ENCODE assay signal across 5 worm cellular contexts in genomic region chrX:438396-438795, ce11.
A peak's percentile ranks its signal among the peaks of the same experiment; 100 is the strongest.
TF ChIP-seq lines count a peak whose summit lies in the region.

No protein-coding gene starts in this region.

TF ChIP-seq in whole organism, L1 larva, 84 proteins besides CTCF, POLR2A, EP300 and RAD21:
- TF ChIP-seq pqm-1 (tag; optimal IDR thresholded peaks at IDR 0.05; lab: Kevin White, UChicago), result no peak
- TF ChIP-seq grh-1 (GFP tag; IDR thresholded peaks at IDR 0.05; lab: Robert Waterston, UW), result no peak
- TF ChIP-seq elt-2 (tag; optimal IDR thresholded peaks at IDR 0.05; lab: Kevin White, UChicago), result peak; percentile 0

TF ChIP-seq in whole organism, L2 larva, 48 proteins besides CTCF, POLR2A, EP300 and RAD21:
- TF ChIP-seq sma-3 (GFP tag; optimal IDR thresholded peaks at IDR 0.05; lab: Kevin White, UChicago), result no peak
- peak; percentile 39 for TF ChIP-seq fos-1 (tag; optimal IDR thresholded peaks at IDR 0.05; lab: Kevin White, UChicago)

TF ChIP-seq in whole organism, L3 larva, 47 proteins besides CTCF, POLR2A, EP300 and RAD21:
- no peak for TF ChIP-seq sea-2 (GFP tag; optimal IDR thresholded peaks at IDR 0.05; lab: Kevin White, UChicago)
- no peak for TF ChIP-seq aly-2 (tag; optimal IDR thresholded peaks at IDR 0.05; lab: Kevin White, UChicago)
- TF ChIP-seq lin-39 (tag; optimal IDR thresholded peaks at IDR 0.05; lab: Kevin White, UChicago), result no peak
- no peak for TF ChIP-seq ZK546.5 (tag; optimal IDR thresholded peaks at IDR 0.05; lab: Kevin White, UChicago)
- peak; percentile 22 for TF ChIP-seq jun-1 (tag; optimal IDR thresholded peaks at IDR 0.05; lab: Kevin White, UChicago)
- TF ChIP-seq ceh-9 (tag; optimal IDR thresholded peaks at IDR 0.05; lab: Kevin White, UChicago), result no peak
- no peak for TF ChIP-seq nfya-1 (tag; optimal IDR thresholded peaks at IDR 0.05; lab: Kevin White, UChicago; ENCODE audit: insufficient read depth)
- TF ChIP-seq nhr-76 (tag; optimal IDR thresholded peaks at IDR 0.05; lab: Kevin White, UChicago), result no peak
- no peak for TF ChIP-seq nhr-25 (tag; optimal IDR thresholded peaks at IDR 0.05; lab: Kevin White, UChicago)
- TF ChIP-seq ztf-11 (tag; optimal IDR thresholded peaks at IDR 0.05; lab: Kevin White, UChicago), result no peak
- no peak for TF ChIP-seq eor-1 (tag; optimal IDR thresholded peaks at IDR 0.05; lab: Kevin White, UChicago)
- TF ChIP-seq elt-2 (tag; optimal IDR thresholded peaks at IDR 0.05; lab: Kevin White, UChicago), result peak; percentile 55
- no peak for TF ChIP-seq nhr-12 (tag; optimal IDR thresholded peaks at IDR 0.05; lab: Kevin White, UChicago)
- TF ChIP-seq fos-1 (tag; optimal IDR thresholded peaks at IDR 0.05; lab: Kevin White, UChicago), result no peak
- TF ChIP-seq nhr-67 (tag; optimal IDR thresholded peaks at IDR 0.05; lab: Kevin White, UChicago), result no peak
- no peak for TF ChIP-seq nhr-23 (tag; optimal IDR thresholded peaks at IDR 0.05; lab: Kevin White, UChicago)
- no peak for TF ChIP-seq elt-3 (tag; optimal IDR thresholded peaks at IDR 0.05; lab: Kevin White, UChicago)
- no peak for TF ChIP-seq skn-1 (tag; optimal IDR thresholded peaks at IDR 0.05; lab: Kevin White, UChicago)
- TF ChIP-seq fkh-10 (GFP tag; optimal IDR thresholded peaks at IDR 0.05; lab: Kevin White, UChicago), result no peak
- TF ChIP-seq ceh-82 (tag; optimal IDR thresholded peaks at IDR 0.05; lab: Kevin White, UChicago), result no peak
- TF ChIP-seq hmg-11 (tag; optimal IDR thresholded peaks at IDR 0.05; lab: Kevin White, UChicago), result no peak
- TF ChIP-seq egl-27 (tag; optimal IDR thresholded peaks at IDR 0.05; lab: Kevin White, UChicago), result no peak
- peak; percentile 7 for TF ChIP-seq pha-4 (tag; optimal IDR thresholded peaks at IDR 0.05; lab: Kevin White, UChicago)
- TF ChIP-seq R02D3.7 (tag; optimal IDR thresholded peaks at IDR 0.05; lab: Kevin White, UChicago), result no peak
- TF ChIP-seq elt-1 (tag; optimal IDR thresholded peaks at IDR 0.05; lab: Kevin White, UChicago), result no peak
- TF ChIP-seq ama-1 (optimal IDR thresholded peaks at IDR 0.05; lab: Kevin White, UChicago), result no peak
- TF ChIP-seq pqm-1 (tag; optimal IDR thresholded peaks at IDR 0.05; lab: Kevin White, UChicago), result peak; percentile 71

TF ChIP-seq in whole organism, L4 larva, 104 proteins besides CTCF, POLR2A, EP300 and RAD21:
- TF ChIP-seq pqm-1 (tag; optimal IDR thresholded peaks at IDR 0.05; lab: Kevin White, UChicago) (peak; percentile 2), Y5F2A.4 (GFP tag; optimal IDR thresholded peaks at IDR 0.05; lab: Kevin White, UChicago) (no peak), nhr-48 (tag; optimal IDR thresholded peaks at IDR 0.05; lab: Kevin White, UChicago) (no peak), nhr-28 (tag; optimal IDR thresholded peaks at IDR 0.05; lab: Kevin White, UChicago) (peak; percentile 12), unc-62 (GFP tag; optimal IDR thresholded peaks at IDR 0.05 in 1 of 2; lab: Kevin White, UChicago) (peak in 1 of 2 experiments; percentile 14), unc-62 (tag; optimal IDR thresholded peaks at IDR 0.05; lab: Kevin White, UChicago) (no peak), daf-16 (GFP tag; optimal IDR thresholded peaks at IDR 0.05; lab: Kevin White, UChicago) (no peak), daf-16 (tag; optimal IDR thresholded peaks at IDR 0.05; lab: Kevin White, UChicago) (peak; percentile 46), dmd-6 (GFP tag; IDR thresholded peaks at IDR 0.05; lab: Robert Waterston, UW) (peak; percentile 24; the same call in 1 of the 2 replicates), hlh-11 (tag; optimal IDR thresholded peaks at IDR 0.05; lab: Kevin White, UChicago) (peak; percentile 22), Y105C5A.15 (GFP tag; IDR thresholded peaks at IDR 0.05; lab: Robert Waterston, UW) (no peak)

TF ChIP-seq in whole organism, young adult, 124 proteins besides CTCF, POLR2A, EP300 and RAD21:
- TF ChIP-seq nhr-80 (tag; optimal IDR thresholded peaks at IDR 0.05; lab: Kevin White, UChicago) (peak; percentile 24), hmg-1.2 (GFP tag; IDR thresholded peaks at IDR 0.05; lab: Robert Waterston, UW) (no peak)
